Worm (Caenorhabditis elegans): Measurements from ENCODE around the gene R03G8.1.

- TF ChIP-seq nhr-77 (tag; optimal IDR thresholded peaks at IDR 0.05) (no peak), ceh-82 (tag; optimal IDR thresholded peaks at IDR 0.05) (no peak), jun-1 (tag; optimal IDR thresholded peaks at IDR 0.05) (no peak), ztf-11 (tag; optimal IDR thresholded peaks at IDR 0.05) (no peak), nhr-237 (tag; optimal IDR thresholded peaks at IDR 0.05) (no peak), elt-1 (tag; optimal IDR thresholded peaks at IDR 0.05) (no peak), nhr-12 (tag; optimal IDR thresholded peaks at IDR 0.05) (no peak), egl-5 (tag; optimal IDR thresholded peaks at IDR 0.05) (no peak), fkh-10 (GFP tag; optimal IDR thresholded peaks at IDR 0.05) (no peak), pqm-1 (tag; optimal IDR thresholded peaks at IDR 0.05) (no peak), egl-27 (tag; optimal IDR thresholded peaks at IDR 0.05) (no peak), nhr-23 (tag; optimal IDR thresholded peaks at IDR 0.05) (no peak), ama-1 (optimal IDR thresholded peaks at IDR 0.05) (no peak), elt-2 (tag; optimal IDR thresholded peaks at IDR 0.05) (peak; percentile 54)
These were observed 45.6 kb upstream of the R03G8.1 start for ce11 chrX:13038791-13039190.
